Worm (Caenorhabditis elegans) whole organism, L2 larva: ENCODE results near the gene ZK822.9.

Experiments
- C34F6.9 ChIP-seq: fragments of 150-350 bp; optimal IDR thresholded peaks from 2 replicates; lab custom pipeline; 2014; ENCODE audit warnings: missing biosample characterization, missing genetic modification characterization
- F13H6.1 ChIP-seq: sonication (generic microtip); optimal IDR thresholded peaks from 2 replicates; lab custom pipeline; 2016; ENCODE audit warnings: missing genetic modification characterization, missing compliant biosample characterization
- R02D3.7 ChIP-seq: fragments of 150-350 bp; optimal IDR thresholded peaks from 2 replicates; lab custom pipeline; 2014; ENCODE audit warnings: missing biosample characterization, missing genetic modification characterization
- ZK546.5 ChIP-seq: sonication (generic microtip); optimal IDR thresholded peaks from 2 replicates; lab custom pipeline; 2017; ENCODE audit warnings: missing biosample characterization, missing genetic modification characterization
- alr-1 ChIP-seq: fragments of 150-350 bp; optimal IDR thresholded peaks from 2 replicates; lab custom pipeline; 2014; ENCODE audit warnings: missing biosample characterization, missing genetic modification characterization
- aly-2 ChIP-seq: fragments of 150-350 bp; optimal IDR thresholded peaks from 2 replicates; lab custom pipeline; 2014; ENCODE audit warnings: missing biosample characterization, missing genetic modification characterization
- blmp-1 ChIP-seq: sonication (generic microtip); optimal IDR thresholded peaks from 2 replicates; lab custom pipeline; 2017; ENCODE audit warnings: missing genetic modification characterization, mild to moderate bottlenecking, missing compliant biosample characterization, antibody characterized with exemption, moderate library complexity; ENCODE audit not compliant: insufficient read depth
- ceh-16 ChIP-seq: fragments of 150-350 bp; optimal IDR thresholded peaks from 2 replicates; lab custom pipeline; 2014; ENCODE audit warnings: missing biosample characterization, missing genetic modification characterization
- ceh-82 ChIP-seq: fragments of 150-350 bp; optimal IDR thresholded peaks from 2 replicates; lab custom pipeline; 2014; ENCODE audit warnings: missing biosample characterization, missing genetic modification characterization
- crh-2 ChIP-seq: sonication (generic microtip); optimal IDR thresholded peaks from 2 replicates; lab custom pipeline; 2017; ENCODE audit warnings: missing biosample characterization, missing genetic modification characterization
- dmd-4 ChIP-seq: sonication (generic microtip); optimal IDR thresholded peaks from 2 replicates; lab custom pipeline; 2017; ENCODE audit warnings: missing biosample characterization, missing genetic modification characterization
- elt-1 ChIP-seq: fragments of 150-350 bp; optimal IDR thresholded peaks from 2 replicates; lab custom pipeline; 2014; ENCODE audit warnings: missing biosample characterization, missing genetic modification characterization
- elt-3 ChIP-seq: sonication (generic microtip); optimal IDR thresholded peaks from 2 replicates; lab custom pipeline; 2017; ENCODE audit warnings: missing biosample characterization, missing genetic modification characterization
- fos-1 ChIP-seq: fragments of 150-350 bp; optimal IDR thresholded peaks from 2 replicates; lab custom pipeline; 2014; ENCODE audit warnings: missing biosample characterization, missing genetic modification characterization
- gmeb-1 ChIP-seq: fragments of 150-350 bp; optimal IDR thresholded peaks from 2 replicates; lab custom pipeline; 2014; ENCODE audit warnings: missing biosample characterization, missing genetic modification characterization
- lin-11 ChIP-seq: fragments of 150-350 bp; sonication (generic microtip); optimal IDR thresholded peaks from 2 replicates; lab custom pipeline; 2014; ENCODE audit warnings: missing biosample characterization, missing genetic modification characterization, inconsistent platforms, mixed read lengths
- lin-13 ChIP-seq: fragments of 150-350 bp; optimal IDR thresholded peaks from 2 replicates; lab custom pipeline; 2014; ENCODE audit warnings: missing biosample characterization, missing genetic modification reagents, missing genetic modification characterization
- lin-39 ChIP-seq: fragments of 150-350 bp; optimal IDR thresholded peaks from 2 replicates; lab custom pipeline; 2014; ENCODE audit warnings: missing biosample characterization, missing genetic modification reagents, missing genetic modification characterization
- lsy-2 ChIP-seq, 2 experiments: fragments of 150-350 bp in 1 of 2; sonication (generic microtip) in 1 of 2; optimal IDR thresholded peaks; 2 replicates each; lab custom pipeline; 2014 to 2017; ENCODE audit warnings: missing biosample characterization in 2 of 2, missing genetic modification characterization in 2 of 2
- mab-5 ChIP-seq: fragments of 150-350 bp; optimal IDR thresholded peaks from 2 replicates; lab custom pipeline; 2014; ENCODE audit warnings: missing biosample characterization, missing genetic modification characterization
- mbf-1 ChIP-seq: sonication (generic microtip); optimal IDR thresholded peaks from 2 replicates; lab custom pipeline; 2017; ENCODE audit warnings: missing biosample characterization, missing genetic modification characterization
- mdl-1 ChIP-seq, 2 experiments: fragments of 150-350 bp in 1 of 2; sonication (generic microtip) in 1 of 2; optimal IDR thresholded peaks; 2 replicates each; lab custom pipeline; 2017; ENCODE audit warnings: missing biosample characterization in 2 of 2, missing genetic modification characterization in 2 of 2
- nhr-10 ChIP-seq: sonication (generic microtip); optimal IDR thresholded peaks from 2 replicates; lab custom pipeline; 2017; ENCODE audit warnings: missing biosample characterization, missing genetic modification characterization
- nhr-11 ChIP-seq: fragments of 150-350 bp; optimal IDR thresholded peaks from 2 replicates; lab custom pipeline; 2014; ENCODE audit warnings: missing biosample characterization, missing genetic modification characterization
- nhr-129 ChIP-seq: fragments of 150-350 bp; optimal IDR thresholded peaks from 2 replicates; lab custom pipeline; 2014; ENCODE audit warnings: missing biosample characterization, missing genetic modification characterization
- nhr-21 ChIP-seq: fragments of 150-350 bp; optimal IDR thresholded peaks from 2 replicates; lab custom pipeline; 2014; ENCODE audit warnings: missing biosample characterization, missing genetic modification characterization
- nhr-23 ChIP-seq: fragments of 150-350 bp; optimal IDR thresholded peaks from 2 replicates; lab custom pipeline; 2014; ENCODE audit warnings: missing biosample characterization, missing genetic modification reagents, missing genetic modification characterization
- nhr-237 ChIP-seq: fragments of 150-350 bp; optimal IDR thresholded peaks from 2 replicates; lab custom pipeline; 2014; ENCODE audit warnings: missing biosample characterization, missing genetic modification characterization
- nhr-25 ChIP-seq: fragments of 150-350 bp; sonication (generic microtip); optimal IDR thresholded peaks from 3 replicates; lab custom pipeline; 2014; ENCODE audit warnings: missing biosample characterization, missing genetic modification characterization
- nhr-6 ChIP-seq: fragments of 150-350 bp; optimal IDR thresholded peaks from 2 replicates; lab custom pipeline; 2014; ENCODE audit warnings: missing biosample characterization, missing genetic modification characterization
- nhr-77 ChIP-seq: fragments of 150-350 bp; optimal IDR thresholded peaks from 2 replicates; lab custom pipeline; 2014; ENCODE audit warnings: missing biosample characterization, missing genetic modification characterization
- peb-1 ChIP-seq: fragments of 150-350 bp; optimal IDR thresholded peaks from 2 replicates; lab custom pipeline; 2014; ENCODE audit warnings: missing biosample characterization, missing genetic modification characterization
- sem-4 ChIP-seq: fragments of 150-350 bp; optimal IDR thresholded peaks from 2 replicates; lab custom pipeline; 2014; ENCODE audit warnings: missing biosample characterization, missing genetic modification reagents, missing genetic modification characterization
- skn-1 ChIP-seq: sonication (generic microtip); optimal IDR thresholded peaks from 2 replicates; lab custom pipeline; 2017; ENCODE audit warnings: missing biosample characterization, missing genetic modification characterization
- sma-3 ChIP-seq: sonication (generic microtip); optimal IDR thresholded peaks from 2 replicates; lab custom pipeline; 2016; ENCODE audit warnings: missing genetic modification reagents, missing genetic modification characterization, missing compliant biosample characterization
- snpc-4 ChIP-seq: fragments of 150-350 bp; optimal IDR thresholded peaks from 2 replicates; lab custom pipeline; 2014; ENCODE audit warnings: missing biosample characterization, missing genetic modification characterization
- unc-39 ChIP-seq: fragments of 150-350 bp; optimal IDR thresholded peaks from 2 replicates; lab custom pipeline; 2014; ENCODE audit warnings: missing biosample characterization, missing genetic modification characterization
- ztf-1 ChIP-seq: fragments of 200-800 bp; sonication (Bioruptor generic); conservative IDR thresholded peaks from 2 replicates; pipeline ENCODE4 v1.3.6; 2022; ENCODE audit warnings: missing genetic modification characterization, missing compliant biosample characterization
- ztf-11 ChIP-seq: sonication (generic microtip); optimal IDR thresholded peaks from 2 replicates; lab custom pipeline; 2017; ENCODE audit warnings: missing biosample characterization, missing genetic modification characterization
- ztf-4 ChIP-seq: fragments of 150-350 bp; optimal IDR thresholded peaks from 2 replicates; lab custom pipeline; 2014; ENCODE audit warnings: missing biosample characterization, missing genetic modification characterization

ZK822.9 gene

DNA sequence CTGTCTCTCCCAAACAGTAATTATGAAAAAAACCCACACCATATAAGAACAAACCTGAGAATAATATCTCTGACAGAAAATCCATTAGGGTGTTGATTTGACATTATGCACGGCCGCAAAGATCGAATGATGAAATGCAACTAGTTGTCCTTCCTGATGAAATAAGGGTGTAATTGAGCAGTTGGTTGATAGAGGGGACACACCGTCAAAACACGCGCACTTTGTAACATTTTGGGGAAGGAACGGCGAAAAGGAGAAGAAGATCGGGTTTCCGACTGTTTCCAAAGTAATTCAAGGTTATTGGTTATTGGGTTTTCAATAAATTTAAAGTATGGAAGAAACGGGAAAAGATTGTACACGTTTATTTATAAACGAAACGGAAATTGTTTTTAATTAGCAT, 6.3 kb downstream of the ZK822.9 start, which contains the start of gene ZK822.1:
Gene ZK822.1 (minus strand): TSS at position 121 of the 400 bp plus-strand sequence.
- TF ChIP-seq lin-11 (no peak), nhr-129 (tag; lab: Kevin White, UChicago) (no peak), nhr-11 (no peak), nhr-237 (tag; lab: Kevin White, UChicago) (no peak), ZK546.5 (tag; lab: Kevin White, UChicago) (no peak), nhr-77 (tag; lab: Kevin White, UChicago) (no peak), nhr-10 (tag; lab: Kevin White, UChicago) (no peak), lin-13 (no peak), snpc-4 (no peak), nhr-23 (no peak)

DNA sequence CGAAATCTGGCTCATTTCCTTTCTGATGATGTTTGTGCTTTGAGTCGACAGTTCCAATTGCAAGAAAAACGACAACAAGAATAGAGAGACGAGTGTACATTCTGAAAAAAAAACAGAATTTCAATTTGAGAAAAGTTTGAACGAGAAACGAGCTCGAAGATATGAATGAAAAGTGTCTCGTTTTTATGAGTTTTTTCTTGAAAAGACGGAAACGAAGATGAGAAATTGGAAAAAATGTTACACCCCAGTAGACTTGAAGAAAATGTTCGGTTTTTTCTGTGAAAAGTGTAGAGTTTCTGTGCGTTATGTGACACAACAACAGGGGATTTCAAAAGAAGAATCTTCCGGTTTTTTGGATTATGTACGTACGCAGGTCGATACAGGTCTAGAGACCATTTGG, 7.3 kb downstream of the ZK822.9 start, which contains the start of gene srlf-31:
Gene srlf-31 (minus strand): TSS at position 101 of the 400 bp plus-strand sequence.
- TF ChIP-seq ZK546.5 (tag; lab: Kevin White, UChicago) (no peak), sem-4 (no peak), aly-2 (tag; lab: Kevin White, UChicago) (no peak), ztf-11 (no peak), mdl-1 (tag; optimal IDR thresholded peaks at IDR 0.05; lab: Kevin White, UChicago) (no peak), skn-1 (tag; lab: Kevin White, UChicago) (no peak), nhr-237 (tag; lab: Kevin White, UChicago) (no peak), nhr-10 (tag; lab: Kevin White, UChicago) (no peak), elt-3 (tag; lab: Kevin White, UChicago) (no peak), gmeb-1 (tag; lab: Kevin White, UChicago) (no peak), crh-2 (tag; lab: Kevin White, UChicago) (no peak), peb-1 (no peak), mab-5 (tag; lab: Kevin White, UChicago) (no peak)

- TF ChIP-seq ztf-4 (tag; lab: Kevin White, UChicago), result no peak
- TF ChIP-seq ceh-82 (tag; lab: Kevin White, UChicago), result no peak
- no peak for TF ChIP-seq blmp-1
- TF ChIP-seq ceh-16 (tag; lab: Kevin White, UChicago), result no peak
- TF ChIP-seq sma-3 (GFP tag; lab: Kevin White, UChicago), result no peak
- TF ChIP-seq aly-2 (tag; lab: Kevin White, UChicago), result no peak
- TF ChIP-seq, all 48 proteins: peak for 0
Measured at ce11 chrIV:11924092-11924491, 8.3 kb downstream of the ZK822.9 start.

DNA sequence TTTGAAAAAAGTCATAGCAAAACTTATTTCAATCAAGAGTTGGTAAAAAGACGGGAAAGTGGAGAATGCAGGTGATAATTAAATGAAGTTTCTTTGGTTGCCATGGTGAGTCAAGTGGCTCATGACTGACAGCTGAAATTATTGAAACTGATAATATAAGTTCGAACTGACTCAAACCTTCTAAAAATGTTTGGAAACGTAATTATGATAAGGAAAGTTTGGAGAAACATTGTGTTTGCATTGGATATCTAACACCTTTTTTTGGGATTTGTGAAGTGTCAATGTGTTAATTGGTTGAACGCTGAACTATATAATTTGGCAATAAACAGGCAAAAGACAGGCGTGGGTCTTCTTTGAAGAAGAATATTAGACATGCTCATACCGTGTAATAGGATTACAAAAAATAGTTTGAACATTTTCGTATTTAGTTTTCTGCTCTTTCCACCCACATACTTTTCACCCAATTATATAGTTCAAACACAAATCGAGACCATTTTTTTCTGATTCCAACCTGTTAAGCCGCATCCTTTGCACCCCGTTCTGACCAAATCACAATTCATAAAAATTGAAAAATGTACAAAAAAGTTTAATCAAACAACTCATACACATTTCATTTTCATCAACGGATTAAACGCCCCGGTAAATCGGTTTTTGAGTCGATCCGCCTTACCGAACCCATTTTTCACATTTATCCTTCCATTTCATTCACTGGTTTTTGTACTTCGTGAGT, 9.8 kb downstream of the ZK822.9 start, which contains the start of the genes srlf-33 and srlf-32:
Gene srlf-33 (minus strand): TSS at position 101 of the 730 bp plus-strand sequence.
Gene srlf-32 (plus strand): TSS at position 680 of the 730 bp plus-strand sequence.
- no peak for TF ChIP-seq mbf-1
- no peak for TF ChIP-seq lsy-2 (tag; optimal IDR thresholded peaks at IDR 0.05; lab: Kevin White, UChicago)
- no peak for TF ChIP-seq ztf-4 (tag; lab: Kevin White, UChicago)
- no peak for TF ChIP-seq nhr-77 (tag; lab: Kevin White, UChicago)
- no peak for TF ChIP-seq ztf-11
- no peak for TF ChIP-seq sem-4
- no peak for TF ChIP-seq peb-1
- TF ChIP-seq nhr-6 (tag; lab: Kevin White, UChicago), result no peak
- no peak for TF ChIP-seq elt-1 (tag; lab: Kevin White, UChicago)
- no peak for TF ChIP-seq ceh-16 (tag; lab: Kevin White, UChicago)
- no peak for TF ChIP-seq crh-2 (tag; lab: Kevin White, UChicago)
- no peak for TF ChIP-seq skn-1 (tag; lab: Kevin White, UChicago)
- no peak for TF ChIP-seq mdl-1 (tag; optimal IDR thresholded peaks at IDR 0.05; lab: Kevin White, UChicago)
- no peak for TF ChIP-seq C34F6.9 (tag; lab: Kevin White, UChicago)
- no peak for TF ChIP-seq nhr-23
- no peak for TF ChIP-seq F13H6.1 (tag; lab: Kevin White, UChicago)
- no peak for TF ChIP-seq unc-39 (tag; lab: Kevin White, UChicago)
- TF ChIP-seq lin-39 (tag; lab: Kevin White, UChicago), result no peak
- no peak for TF ChIP-seq alr-1 (tag; lab: Kevin White, UChicago)
- TF ChIP-seq, all 48 proteins: peak for 0

- TF ChIP-seq gmeb-1 (tag; lab: Kevin White, UChicago) (peak; percentile 42), sem-4 (peak; percentile 29), mbf-1 (no peak), ztf-1 (GFP tag; lab: Robert Waterston, UW) (no peak), mdl-1 (tag; optimal IDR thresholded peaks at IDR 0.05; lab: Kevin White, UChicago) (no peak), aly-2 (tag; lab: Kevin White, UChicago) (no peak), skn-1 (tag; lab: Kevin White, UChicago) (no peak), fos-1 (tag; lab: Kevin White, UChicago) (peak; percentile 40), nhr-21 (tag; lab: Kevin White, UChicago) (peak; percentile 26), sma-3 (GFP tag; lab: Kevin White, UChicago) (peak; percentile 77), F13H6.1 (tag; lab: Kevin White, UChicago) (peak; percentile 14), lin-13 (no peak), dmd-4 (tag; lab: Kevin White, UChicago) (no peak), lin-11 (peak; percentile 33), blmp-1 (no peak), elt-3 (tag; lab: Kevin White, UChicago) (no peak), nhr-25 (tag; lab: Kevin White, UChicago) (peak; percentile 17), R02D3.7 (tag; lab: Kevin White, UChicago) (no peak), snpc-4 (no peak), C34F6.9 (tag; lab: Kevin White, UChicago) (peak; percentile 34), ceh-16 (tag; lab: Kevin White, UChicago) (peak; percentile 0), nhr-23 (no peak), crh-2 (tag; lab: Kevin White, UChicago) (peak; percentile 9)
Measured at ce11 chrIV:11928388-11928787, 12.6 kb downstream of the ZK822.9 start.
